Worm (Caenorhabditis elegans) whole organism, L4/young adult: Measurements from ENCODE around the gene Y37E11B.2.

ENCODE experiments used
- W03F9.2 ChIP-seq: fragments of 150-350 bp; optimal IDR thresholded peaks from 2 replicates; lab custom pipeline; 2014; ENCODE audit warnings: missing biosample characterization, missing genetic modification characterization
- dao-5 ChIP-seq: sonication (generic microtip); optimal IDR thresholded peaks from 2 replicates; lab custom pipeline; 2016; ENCODE audit warnings: missing genotype, missing genetic modification characterization, moderate library complexity, missing compliant biosample characterization
- him-1 ChIP-seq: sonication (generic microtip); optimal IDR thresholded peaks from 2 replicates; lab custom pipeline; 2016; ENCODE audit warnings: missing genotype, missing genetic modification reagents, missing genetic modification characterization, missing compliant biosample characterization

- TF ChIP-seq dao-5 (tag; lab: Kevin White, UChicago) = no peak
- no peak for TF ChIP-seq him-1 (tag; lab: Kevin White, UChicago)
- no peak for TF ChIP-seq W03F9.2 (tag; lab: Kevin White, UChicago)
Observed at ce11 chrIV:3590821-3591220, 12.6 kb downstream of the Y37E11B.2 start.
